In genomic region chr2L:12435428-12435827, dm6 we compare ENCODE assay signal across 5 fruit fly cellular contexts.
TF ChIP-seq lines count a peak whose summit lies in the region.

No protein-coding gene starts in this region.

- no peak for TF ChIP-seq CTCF in whole organism, embryonic (GFP tag; optimal IDR thresholded peaks at IDR 0.05; lab: Kevin White, UChicago)

TF ChIP-seq in whole organism, adult, 20 proteins besides CTCF, POLR2A, EP300 and RAD21:
- TF ChIP-seq Mnt (GFP tag; optimal IDR thresholded peaks at IDR 0.05; lab: Kevin White, UChicago) (peak; percentile 35), kay (GFP tag; lab: Kevin White, UChicago; ENCODE audit: borderline replicate concordance) (no peak), ovo (GFP tag; optimal IDR thresholded peaks at IDR 0.05; lab: Kevin White, UChicago) (peak; percentile 4)
TF ChIP-seq in whole organism, adult: peak in this region for 2.

TF ChIP-seq in whole organism, embryonic, 481 proteins besides CTCF, POLR2A, EP300 and RAD21 (continues in another document):
- TF ChIP-seq twi (tag; optimal IDR thresholded peaks at IDR 0.05; lab: Kevin White, UChicago) (peak; percentile 9), Atf-2 (GFP tag; optimal IDR thresholded peaks at IDR 0.05; lab: Kevin White, UChicago) (no peak), pita (GFP tag; optimal IDR thresholded peaks at IDR 0.05; lab: Kevin White, UChicago) (no peak), chinmo (GFP tag; IDR thresholded peaks at IDR 0.05; lab: Robert Waterston, UW; ENCODE audit: partially characterized antibody) (0 out of 4 replicates have a peak, but pooled peaks have one; percentile 22), CG9817 (tag; optimal IDR thresholded peaks at IDR 0.05; lab: Kevin White, UChicago) (no peak), bbx (GFP tag; IDR thresholded peaks at IDR 0.05; lab: Robert Waterston, UW; ENCODE audit: partially characterized antibody) (peak; percentile 20; the same call in 1 of the 2 replicates), NC2β (GFP tag; optimal IDR thresholded peaks at IDR 0.05; lab: Kevin White, UChicago) (no peak), kni (GFP tag; optimal IDR thresholded peaks at IDR 0.05; lab: Kevin White, UChicago) (peak; percentile 34), CG10147 (GFP tag; optimal IDR thresholded peaks at IDR 0.05; lab: Kevin White, UChicago) (no peak), psq (GFP tag; optimal IDR thresholded peaks at IDR 0.05; lab: Kevin White, UChicago) (no peak), CG5180 (GFP tag; optimal IDR thresholded peaks at IDR 0.05; lab: Kevin White, UChicago) (no peak), disco-r (GFP tag; optimal IDR thresholded peaks at IDR 0.05; lab: Kevin White, UChicago) (no peak), CG30403 (GFP tag; optimal IDR thresholded peaks at IDR 0.05; lab: Kevin White, UChicago) (no peak), pzg (GFP tag; optimal IDR thresholded peaks at IDR 0.05; lab: Kevin White, UChicago) (peak; percentile 5), CG6765 (GFP tag; optimal IDR thresholded peaks at IDR 0.05; lab: Kevin White, UChicago) (no peak), dm (GFP tag; optimal IDR thresholded peaks at IDR 0.05; lab: Kevin White, UChicago) (peak; percentile 40), sug (tag; optimal IDR thresholded peaks at IDR 0.05; lab: Kevin White, UChicago) (peak; percentile 46), dati (GFP tag; IDR thresholded peaks at IDR 0.05; lab: Robert Waterston, UW) (no peak), sens (GFP tag; lab: Kevin White, UChicago) (peak; percentile 59), MBD-R2 (GFP tag; IDR thresholded peaks at IDR 0.05; lab: Robert Waterston, UW) (peak; percentile 28; the same call in 1 of the 2 replicates), Adf1 (GFP tag; IDR thresholded peaks at IDR 0.05; lab: Robert Waterston, UW) (peak; percentile 86)

TF ChIP-seq in whole organism, prepupa, 60 proteins besides CTCF, POLR2A, EP300 and RAD21:
- no peak for TF ChIP-seq esn (GFP tag; optimal IDR thresholded peaks at IDR 0.05; lab: Kevin White, UChicago)
- TF ChIP-seq net (GFP tag; optimal IDR thresholded peaks at IDR 0.05; lab: Kevin White, UChicago): no peak
- no peak for TF ChIP-seq CG3032 (tag; optimal IDR thresholded peaks at IDR 0.05; lab: Kevin White, UChicago)
- TF ChIP-seq fd59A (GFP tag; optimal IDR thresholded peaks at IDR 0.05; lab: Kevin White, UChicago): no peak
- no peak for TF ChIP-seq Sox102F (GFP tag; optimal IDR thresholded peaks at IDR 0.05; lab: Kevin White, UChicago)
- peak; percentile 5 for TF ChIP-seq Eip78C (GFP tag; lab: Kevin White, UChicago)

TF ChIP-seq in whole organism, pupa, 21 proteins besides CTCF, POLR2A, EP300 and RAD21:
- TF ChIP-seq EcR (GFP tag; optimal IDR thresholded peaks at IDR 0.05; lab: Kevin White, UChicago) (peak; percentile 76), CG9948 (tag; optimal IDR thresholded peaks at IDR 0.05; lab: Kevin White, UChicago) (no peak), CG12605 (GFP tag; IDR thresholded peaks at IDR 0.05; lab: Robert Waterston, UW) (no peak)

TF ChIP-seq in whole organism, wandering third instar larva, 38 proteins besides CTCF, POLR2A, EP300 and RAD21:
- TF ChIP-seq Jra (GFP tag; optimal IDR thresholded peaks at IDR 0.05; lab: Kevin White, UChicago): no peak
- TF ChIP-seq Rel (GFP tag; optimal IDR thresholded peaks at IDR 0.05; lab: Kevin White, UChicago): no peak
- TF ChIP-seq Rel (tag; optimal IDR thresholded peaks at IDR 0.05; lab: Kevin White, UChicago): peak; percentile 93
